Fruit fly (Drosophila melanogaster) whole organism, adult: ENCODE data around the gene atms.

ENCODE experiments used
- CG12768 ChIP-seq: fragments of 200-800 bp; sonication (Bioruptor generic); optimal IDR thresholded peaks from 2 replicates; lab custom pipeline; 2017; ENCODE audit warnings: missing biosample characterization, missing genetic modification characterization, mild to moderate bottlenecking, moderate library complexity, missing genetic modification reagents
- CG33017 ChIP-seq: fragments of 200-800 bp; sonication (Bioruptor generic); optimal IDR thresholded peaks from 2 replicates; lab custom pipeline; 2018; ENCODE audit warnings: missing biosample characterization, mild to moderate bottlenecking, missing genetic modification characterization, moderate library complexity
- Crg-1 ChIP-seq: fragments of 200-800 bp; sonication (Bioruptor generic); optimal IDR thresholded peaks from 2 replicates; lab custom pipeline; 2016; ENCODE audit warnings: missing biosample characterization, missing genetic modification characterization
- Hr96 ChIP-seq: fragments of 200-800 bp; sonication (Bioruptor generic); optimal IDR thresholded peaks from 2 replicates; lab custom pipeline; 2016; ENCODE audit warnings: missing biosample characterization, missing genetic modification characterization
- Mnt ChIP-seq: fragments of 200-800 bp; sonication (Bioruptor generic); optimal IDR thresholded peaks from 2 replicates; lab custom pipeline; 2016; ENCODE audit warnings: missing biosample characterization, mild to moderate bottlenecking, missing genetic modification characterization
- bab1 ChIP-seq: fragments of 200-800 bp; sonication (Bioruptor generic); optimal IDR thresholded peaks from 3 replicates; lab custom pipeline; 2019; ENCODE audit warnings: missing biosample characterization, mild to moderate bottlenecking, missing genetic modification characterization, moderate library complexity
- pad ChIP-seq: fragments of 200-800 bp; sonication (Bioruptor generic); optimal IDR thresholded peaks from 3 replicates; lab custom pipeline; 2017; ENCODE audit warnings: missing biosample characterization, missing genetic modification characterization, mild to moderate bottlenecking, moderate library complexity, missing genetic modification reagents

- TF ChIP-seq CG33017 (tag; lab: Kevin White, UChicago) (no peak), pad (GFP tag; lab: Kevin White, UChicago) (no peak), Crg-1 (GFP tag; lab: Kevin White, UChicago) (no peak), Hr96 (no peak), Mnt (GFP tag; lab: Kevin White, UChicago) (no peak), bab1 (no peak), CG12768 (no peak)
Observed at dm6 chr3R:4797585-4797984, 47.8 kb downstream of the atms start.
